Worm (Caenorhabditis elegans) whole organism, young adult: Measurements from ENCODE around the gene ngn-1.

Experiments used
- B0019.2 ChIP-seq: fragments of 200-800 bp; sonication (Bioruptor generic); conservative IDR thresholded peaks from 2 replicates; pipeline ENCODE4 v1.3.6; 2022; ENCODE audit warnings: missing genetic modification reagents, missing genetic modification characterization, missing compliant biosample characterization
- B0261.1 ChIP-seq: sonication (generic microtip); optimal IDR thresholded peaks from 2 replicates; lab custom pipeline; 2016; ENCODE audit warnings: mild to moderate bottlenecking, missing genetic modification characterization, moderate library complexity, missing compliant biosample characterization
- C06A6.2 ChIP-seq: fragments of 200-800 bp; sonication (Bioruptor generic); conservative IDR thresholded peaks from 2 replicates; pipeline ENCODE4 v1.3.6; 2022; ENCODE audit warnings: missing genetic modification characterization, missing compliant biosample characterization
- F10E7.11 ChIP-seq: sonication (generic microtip); optimal IDR thresholded peaks from 2 replicates; lab custom pipeline; 2017; ENCODE audit warnings: mild to moderate bottlenecking, missing genetic modification characterization, moderate library complexity, missing compliant biosample characterization
- F23B12.7 ChIP-seq: sonication (generic microtip); optimal IDR thresholded peaks from 2 replicates; lab custom pipeline; 2017; ENCODE audit warnings: missing genetic modification characterization, mild to moderate bottlenecking, missing compliant biosample characterization, antibody characterized with exemption, moderate library complexity; ENCODE audit not compliant: insufficient read depth
- F57C9.4 ChIP-seq: sonication (generic microtip); optimal IDR thresholded peaks from 2 replicates; lab custom pipeline; 2017; ENCODE audit warnings: mild to moderate bottlenecking, missing genetic modification characterization, missing compliant biosample characterization
- T07F8.4 ChIP-seq: sonication (generic microtip); optimal IDR thresholded peaks from 2 replicates; lab custom pipeline; 2016; ENCODE audit warnings: mild to moderate bottlenecking, missing genetic modification characterization, moderate library complexity, missing compliant biosample characterization
- Y67H2A.10 ChIP-seq: fragments of 200-800 bp; sonication (Bioruptor generic); conservative IDR thresholded peaks from 2 replicates; pipeline ENCODE4 v1.3.6; 2022; ENCODE audit warnings: missing genetic modification reagents, missing genetic modification characterization, missing compliant biosample characterization
- Y95B8A.8 ChIP-seq: fragments of 200-800 bp; sonication (Bioruptor generic); IDR thresholded peaks from 2 replicates; pipeline ENCODE4 v1.3.6; 2022; ENCODE audit warnings: missing genetic modification reagents, missing genetic modification characterization, missing compliant biosample characterization
- aptf-2 ChIP-seq: fragments of 200-800 bp; sonication (Bioruptor generic); conservative IDR thresholded peaks from 2 replicates; pipeline ENCODE4 v1.3.6; 2022; ENCODE audit warnings: missing genetic modification reagents, missing genetic modification characterization, missing compliant biosample characterization
- attf-3 ChIP-seq: fragments of 200-800 bp; sonication (Bioruptor generic); conservative IDR thresholded peaks from 2 replicates; pipeline ENCODE4 v1.3.6; 2022; ENCODE audit warnings: missing genetic modification reagents, missing genetic modification characterization, missing compliant biosample characterization
- bed-2 ChIP-seq: fragments of 200-800 bp; sonication (Bioruptor generic); IDR thresholded peaks from 2 replicates; pipeline ENCODE4 v1.3.6; 2022; ENCODE audit warnings: missing genetic modification reagents, missing genetic modification characterization, missing compliant biosample characterization
- cebp-1 ChIP-seq, 2 experiments: fragments of 200-800 bp in 1 of 2; sonication (Bioruptor generic) in 1 of 2; sonication (generic microtip) in 1 of 2; IDR thresholded peaks in 1 of 2; optimal IDR thresholded peaks in 1 of 2; 2 replicates each; pipeline versions ENCODE4 v1.3.6 to Lab custom; 2017 to 2022; ENCODE audit warnings: missing compliant biosample characterization in 2 of 2, missing genetic modification characterization in 2 of 2, mild to moderate bottlenecking in 1 of 2, missing genetic modification reagents in 1 of 2, moderate library complexity in 1 of 2
- cebp-2 ChIP-seq: fragments of 200-800 bp; sonication (Bioruptor generic); IDR thresholded peaks from 2 replicates; pipeline ENCODE4 v1.3.6; 2022; ENCODE audit warnings: missing genetic modification characterization, missing compliant biosample characterization
- ceh-100 ChIP-seq: fragments of 200-800 bp; sonication (Bioruptor generic); IDR thresholded peaks from 2 replicates; pipeline ENCODE4 v1.3.6; 2022; ENCODE audit warnings: missing genetic modification reagents, missing genetic modification characterization, missing compliant biosample characterization
- ceh-40 ChIP-seq: fragments of 200-800 bp; sonication (Bioruptor generic); IDR thresholded peaks from 2 replicates; pipeline ENCODE4 v1.3.6; 2022; ENCODE audit warnings: missing genetic modification characterization, missing compliant biosample characterization
- ceh-91 ChIP-seq: fragments of 200-800 bp; sonication (Bioruptor generic); IDR thresholded peaks from 2 replicates; pipeline ENCODE4 v1.3.6; 2022; ENCODE audit warnings: missing genetic modification reagents, missing genetic modification characterization, missing compliant biosample characterization
- egl-44 ChIP-seq: fragments of 200-800 bp; sonication (Bioruptor generic); IDR thresholded peaks from 2 replicates; pipeline ENCODE4 v1.3.6; 2022; ENCODE audit warnings: missing genetic modification reagents, missing genetic modification characterization, missing compliant biosample characterization
- ekl-4 ChIP-seq: fragments of 200-800 bp; sonication (Bioruptor generic); IDR thresholded peaks from 2 replicates; pipeline ENCODE4 v1.3.6; 2022; ENCODE audit warnings: missing genetic modification reagents, missing genetic modification characterization, missing compliant biosample characterization
- gei-17 ChIP-seq: fragments of 200-800 bp; sonication (Bioruptor generic); optimal IDR thresholded peaks from 2 replicates; lab custom pipeline; 2018; ENCODE audit warnings: mild to moderate bottlenecking, missing genetic modification characterization, missing compliant biosample characterization
- hmg-1.2 ChIP-seq: fragments of 200-800 bp; sonication (Bioruptor generic); IDR thresholded peaks from 2 replicates; pipeline ENCODE4 v1.3.6; 2022; ENCODE audit warnings: missing genetic modification reagents, missing genetic modification characterization, missing compliant biosample characterization
- hmg-20 ChIP-seq: fragments of 200-800 bp; sonication (Bioruptor generic); IDR thresholded peaks from 2 replicates; pipeline ENCODE4 v1.3.6; 2022; ENCODE audit warnings: missing genetic modification reagents, missing genetic modification characterization, missing compliant biosample characterization
- hsf-1 ChIP-seq: fragments of 200-800 bp; sonication (Bioruptor generic); IDR thresholded peaks from 2 replicates; pipeline ENCODE4 v1.3.6; 2022; ENCODE audit warnings: missing genetic modification reagents, missing genetic modification characterization, missing compliant biosample characterization
- let-526 ChIP-seq: fragments of 200-800 bp; sonication (Bioruptor generic); IDR thresholded peaks from 2 replicates; pipeline ENCODE4 v1.3.6; 2022; ENCODE audit warnings: missing genetic modification reagents, missing genetic modification characterization, missing compliant biosample characterization
- let-607 ChIP-seq, 2 experiments: fragments of 200-800 bp in 1 of 2; sonication (Bioruptor generic) in 1 of 2; sonication (generic microtip) in 1 of 2; optimal IDR thresholded peaks; 2 replicates each; lab custom pipeline; 2016 to 2018; ENCODE audit warnings: mild to moderate bottlenecking in 2 of 2, missing compliant biosample characterization in 2 of 2, missing genetic modification characterization in 2 of 2, moderate library complexity in 2 of 2, missing genotype in 1 of 2
- lin-35 ChIP-seq, 3 experiments: fragments of 150-350 bp in 2 of 3; sonication (generic microtip) in 1 of 3; optimal IDR thresholded peaks; 2 replicates each; lab custom pipeline; 2014 to 2018; ENCODE audit warnings: missing biosample characterization in 3 of 3, missing genetic modification characterization in 3 of 3, missing genetic modification reagents in 3 of 3
- lin-40 ChIP-seq: sonication (generic microtip); optimal IDR thresholded peaks from 2 replicates; lab custom pipeline; 2016; ENCODE audit warnings: missing genetic modification characterization, mild to moderate bottlenecking, missing compliant biosample characterization, missing genotype, missing genetic modification reagents
- lin-54 ChIP-seq: fragments of 200-800 bp; sonication (Bioruptor generic); optimal IDR thresholded peaks from 2 replicates; lab custom pipeline; 2018; ENCODE audit warnings: mild to moderate bottlenecking, missing genetic modification characterization, missing compliant biosample characterization
- madf-10 ChIP-seq: sonication (generic microtip); optimal IDR thresholded peaks from 2 replicates; lab custom pipeline; 2016; ENCODE audit warnings: mild to moderate bottlenecking, missing genetic modification characterization, missing compliant biosample characterization
- madf-6 ChIP-seq: fragments of 200-800 bp; sonication (Bioruptor generic); IDR thresholded peaks from 2 replicates; pipeline ENCODE4 v1.3.6; 2022; ENCODE audit warnings: missing genetic modification reagents, missing genetic modification characterization, missing compliant biosample characterization
- madf-8 ChIP-seq: fragments of 200-800 bp; sonication (Bioruptor generic); conservative IDR thresholded peaks from 2 replicates; pipeline ENCODE4 v1.3.6; 2022; ENCODE audit warnings: missing genetic modification reagents, missing genetic modification characterization, missing compliant biosample characterization
- nfya-2 ChIP-seq: fragments of 200-800 bp; sonication (Bioruptor generic); IDR thresholded peaks from 2 replicates; pipeline ENCODE4 v1.3.6; 2022; ENCODE audit warnings: missing genetic modification reagents, missing genetic modification characterization, missing compliant biosample characterization
- nhr-179 ChIP-seq: sonication (generic microtip); optimal IDR thresholded peaks from 2 replicates; lab custom pipeline; 2016; ENCODE audit warnings: mild to moderate bottlenecking, missing genetic modification characterization, missing compliant biosample characterization
- pbrm-1 ChIP-seq: fragments of 200-800 bp; sonication (Bioruptor generic); IDR thresholded peaks from 2 replicates; pipeline ENCODE4 v1.3.6; 2022; ENCODE audit warnings: missing genetic modification reagents, missing genetic modification characterization, missing compliant biosample characterization
- rcor-1 ChIP-seq: fragments of 200-800 bp; sonication (Bioruptor generic); IDR thresholded peaks from 2 replicates; pipeline ENCODE4 v1.3.6; 2022; ENCODE audit warnings: missing genetic modification reagents, missing genetic modification characterization, missing compliant biosample characterization
- rpc-1 ChIP-seq, 2 experiments: fragments of 150-350 bp in 1 of 2; sonication (generic microtip) in 1 of 2; optimal IDR thresholded peaks; 2 replicates each; lab custom pipeline; 2014 to 2018; ENCODE audit warnings: missing biosample characterization in 1 of 2, missing genetic modification characterization in 1 of 2, missing genetic modification reagents in 1 of 2, missing genotype in 1 of 2
- sdz-38 ChIP-seq: sonication (generic microtip); optimal IDR thresholded peaks from 2 replicates; lab custom pipeline; 2016; ENCODE audit warnings: missing genotype, missing genetic modification characterization, missing compliant biosample characterization
- sea-2 ChIP-seq: fragments of 200-800 bp; sonication (Bioruptor generic); IDR thresholded peaks from 2 replicates; pipeline ENCODE4 v1.3.6; 2022; ENCODE audit warnings: missing genetic modification characterization, missing compliant biosample characterization
- snpc-3.4 ChIP-seq: sonication (generic microtip); optimal IDR thresholded peaks from 2 replicates; lab custom pipeline; 2017; ENCODE audit warnings: missing genetic modification characterization, mild to moderate bottlenecking, missing compliant biosample characterization, antibody characterized with exemption, moderate library complexity, missing genotype, missing genetic modification reagents
- snpc-4 ChIP-seq, 5 experiments: fragments of 150-350 bp in 1 of 5; sonication (generic microtip) in 4 of 5; optimal IDR thresholded peaks; 2 replicates each; lab custom pipeline; 2014 to 2018; ENCODE audit warnings: missing genetic modification characterization in 5 of 5, missing biosample characterization in 3 of 5, antibody characterized with exemption in 2 of 5, mild to moderate bottlenecking in 2 of 5, missing compliant biosample characterization in 2 of 5, missing genotype in 2 of 5, moderate library complexity in 2 of 5, missing genetic modification reagents in 1 of 5
- ztf-18 ChIP-seq: sonication (generic microtip); optimal IDR thresholded peaks from 2 replicates; lab custom pipeline; 2016; ENCODE audit warnings: missing genotype, mild to moderate bottlenecking, missing genetic modification characterization, missing compliant biosample characterization
- ztf-25 ChIP-seq: fragments of 200-800 bp; sonication (Bioruptor generic); IDR thresholded peaks from 2 replicates; pipeline ENCODE4 v1.3.6; 2022; ENCODE audit warnings: missing genetic modification reagents, missing genetic modification characterization, missing compliant biosample characterization
- ztf-3 ChIP-seq: fragments of 200-800 bp; sonication (Bioruptor generic); optimal IDR thresholded peaks from 2 replicates; lab custom pipeline; 2018; ENCODE audit warnings: mild to moderate bottlenecking, missing genetic modification characterization, missing compliant biosample characterization

Gene ngn-1

ce11 chrIV:2639666-2640273, 11.7 kb upstream of the ngn-1 start (continued):
- TF ChIP-seq T07F8.4 (tag; lab: Kevin White, UChicago) (peak; percentile 17), F57C9.4 (no peak), ceh-91 (GFP tag; lab: Robert Waterston, UW) (peak; percentile 36; the same call in 1 of the 2 replicates), snpc-3.4 (tag; lab: Kevin White, UChicago) (peak; percentile 42), nhr-179 (tag; lab: Kevin White, UChicago) (no peak), sdz-38 (tag; lab: Kevin White, UChicago) (no peak), attf-3 (GFP tag; lab: Robert Waterston, UW) (peak; percentile 56; the same call in 1 of the 2 replicates), ztf-3 (GFP tag; lab: Kevin White, UChicago) (no peak), rpc-1 (optimal IDR thresholded peaks at IDR 0.05; lab: Kevin White, UChicago) (peak; percentile 81), rpc-1 (tag; optimal IDR thresholded peaks at IDR 0.05; lab: Kevin White, UChicago) (peak; percentile 77), hsf-1 (GFP tag; lab: Robert Waterston, UW) (0 out of 2 replicates have a peak, but pooled peaks have one; percentile 32), let-526 (GFP tag; lab: Robert Waterston, UW) (peak; percentile 30; the same call in 1 of the 2 replicates), madf-10 (tag; lab: Kevin White, UChicago) (peak; percentile 19), hmg-20 (GFP tag; lab: Robert Waterston, UW) (0 out of 2 replicates have a peak, but pooled peaks have one; percentile 27), aptf-2 (no peak), rcor-1 (no peak), ztf-25 (GFP tag; lab: Robert Waterston, UW) (no peak), lin-54 (GFP tag; lab: Kevin White, UChicago) (peak; percentile 61), Y67H2A.10 (GFP tag; lab: Robert Waterston, UW) (peak; percentile 46; the same call in 1 of the 2 replicates), F23B12.7 (tag; lab: Kevin White, UChicago) (peak; percentile 35), snpc-4 (GFP tag; optimal IDR thresholded peaks at IDR 0.05; lab: Kevin White, UChicago) (no peak), snpc-4 (tag; optimal IDR thresholded peaks at IDR 0.05; lab: Kevin White, UChicago) (peak in 3 of 4 experiments; percentile 9 to 54 (median 10)), gei-17 (GFP tag; lab: Kevin White, UChicago) (peak; percentile 13), ceh-40 (0 out of 2 replicates have a peak, but pooled peaks have one; percentile 67), madf-8 (GFP tag; lab: Robert Waterston, UW) (no peak), ztf-18 (tag; lab: Kevin White, UChicago) (peak; percentile 87), bed-2 (GFP tag; lab: Robert Waterston, UW) (no peak), Y95B8A.8 (no peak), nfya-2 (no peak), hmg-1.2 (GFP tag; lab: Robert Waterston, UW) (peak; percentile 60), pbrm-1 (GFP tag; lab: Robert Waterston, UW) (0 out of 2 replicates have a peak, but pooled peaks have one; percentile 8), C06A6.2 (GFP tag; lab: Robert Waterston, UW) (no peak), lin-35 (GFP tag; optimal IDR thresholded peaks at IDR 0.05; lab: Kevin White, UChicago) (peak in 1 of 3 experiments; percentile 59), ekl-4 (GFP tag; lab: Robert Waterston, UW) (peak; percentile 65), madf-6 (GFP tag; lab: Robert Waterston, UW) (peak; percentile 61), cebp-1 (GFP tag; IDR thresholded peaks at IDR 0.05; lab: Robert Waterston, UW) (no peak), cebp-1 (tag; optimal IDR thresholded peaks at IDR 0.05; lab: Kevin White, UChicago) (peak; percentile 77), B0261.1 (peak; percentile 88), egl-44 (GFP tag; lab: Robert Waterston, UW) (peak; percentile 58; the same call in 1 of the 2 replicates), ceh-100 (GFP tag; lab: Robert Waterston, UW) (no peak), F10E7.11 (no peak), lin-40 (peak; percentile 58), let-607 (tag; optimal IDR thresholded peaks at IDR 0.05; lab: Kevin White, UChicago) (peak in 1 of 2 experiments; percentile 55), sea-2 (no peak), B0019.2 (GFP tag; lab: Robert Waterston, UW) (no peak), cebp-2 (GFP tag; lab: Robert Waterston, UW) (peak; percentile 79; the same call in 1 of the 2 replicates)
